Worm (Caenorhabditis elegans) whole organism, mixed stage, embryonic: ENCODE data around the gene gfat-1.

ENCODE experiments used
- blmp-1 ChIP-seq: fragments of 150-350 bp; optimal IDR thresholded peaks from 2 replicates; lab custom pipeline; 2014; ENCODE audit warnings: missing biosample characterization, missing genetic modification characterization
- ces-1 ChIP-seq: fragments of 150-350 bp; optimal IDR thresholded peaks from 2 replicates; lab custom pipeline; 2014; ENCODE audit warnings: missing biosample characterization, missing genetic modification reagents, missing genetic modification characterization
- drap-1 ChIP-seq: fragments of 200-800 bp; sonication (Bioruptor generic); optimal IDR thresholded peaks from 3 replicates; lab custom pipeline; 2018; ENCODE audit warnings: mild to moderate bottlenecking, missing genetic modification characterization, missing compliant biosample characterization
- elt-1 ChIP-seq: sonication (generic microtip); optimal IDR thresholded peaks from 2 replicates; lab custom pipeline; 2017; ENCODE audit warnings: missing genetic modification characterization, mild to moderate bottlenecking, missing compliant biosample characterization, antibody characterized with exemption, moderate library complexity, borderline replicate concordance; ENCODE audit not compliant: insufficient read depth
- elt-3 ChIP-seq: fragments of 150-350 bp; optimal IDR thresholded peaks from 2 replicates; lab custom pipeline; 2014; ENCODE audit warnings: missing biosample characterization, missing genetic modification characterization
- lin-13 ChIP-seq: fragments of 150-350 bp; optimal IDR thresholded peaks from 2 replicates; lab custom pipeline; 2014; ENCODE audit warnings: missing biosample characterization, missing genetic modification characterization
- lsy-2 ChIP-seq: fragments of 150-350 bp; optimal IDR thresholded peaks from 2 replicates; lab custom pipeline; 2014; ENCODE audit warnings: missing biosample characterization, missing genetic modification characterization
- nhr-237 ChIP-seq: fragments of 150-350 bp; optimal IDR thresholded peaks from 2 replicates; lab custom pipeline; 2014; ENCODE audit warnings: missing biosample characterization, missing genetic modification characterization
- nhr-28 ChIP-seq: fragments of 150-350 bp; optimal IDR thresholded peaks from 2 replicates; lab custom pipeline; 2014; ENCODE audit warnings: missing biosample characterization, missing genetic modification characterization
- pha-4 ChIP-seq: fragments of 150-350 bp; optimal IDR thresholded peaks from 2 replicates; lab custom pipeline; 2018; ENCODE audit warnings: missing biosample characterization, missing genetic modification reagents, missing genetic modification characterization
- snpc-4 ChIP-seq: fragments of 150-350 bp; optimal IDR thresholded peaks from 2 replicates; lab custom pipeline; 2014; ENCODE audit warnings: missing biosample characterization, missing genetic modification characterization
- sptf-1 ChIP-seq: sonication (generic microtip); optimal IDR thresholded peaks from 2 replicates; lab custom pipeline; 2017; ENCODE audit warnings: mild to moderate bottlenecking, missing genetic modification characterization, moderate library complexity, missing compliant biosample characterization
- unc-62 ChIP-seq: fragments of 150-350 bp; optimal IDR thresholded peaks from 2 replicates; lab custom pipeline; 2014; ENCODE audit warnings: missing biosample characterization, missing genetic modification reagents, missing genetic modification characterization
- ztf-11 ChIP-seq: fragments of 150-350 bp; optimal IDR thresholded peaks from 2 replicates; lab custom pipeline; 2014; ENCODE audit warnings: missing biosample characterization, missing genetic modification characterization

- TF ChIP-seq ztf-11 (tag; lab: Kevin White, UChicago) = no peak
- TF ChIP-seq blmp-1 (tag; lab: Kevin White, UChicago) = no peak
- no peak for TF ChIP-seq pha-4
- TF ChIP-seq ces-1 (GFP tag; lab: Kevin White, UChicago) = no peak
- no peak for TF ChIP-seq elt-3
- no peak for TF ChIP-seq unc-62 (GFP tag; lab: Kevin White, UChicago)
- TF ChIP-seq lin-13 = no peak
- no peak for TF ChIP-seq nhr-237 (tag; lab: Kevin White, UChicago)
- TF ChIP-seq drap-1 = no peak
- no peak for TF ChIP-seq elt-1 (tag; lab: Kevin White, UChicago)
- TF ChIP-seq lsy-2 = no peak
- TF ChIP-seq nhr-28 = no peak
- no peak for TF ChIP-seq snpc-4
- no peak for TF ChIP-seq sptf-1 (tag; lab: Kevin White, UChicago)
Observed at ce11 chrII:11644535-11644934, 49.3 kb upstream of the gfat-1 start.
